Fruit fly (Drosophila melanogaster): Measurements from ENCODE around the gene CG7656.

The CG7656 gene

dm6 chr3L:15619626-15620247 lies 31.8 kb upstream of the CG7656 start, which contains the start of gene Phs:
Gene Phs (plus strand): TSS chr3L:15619901.
- no peak for TF ChIP-seq usp (GFP tag; optimal IDR thresholded peaks at IDR 0.05)
- peak; percentile 84 for TF ChIP-seq Dll (optimal IDR thresholded peaks at IDR 0.05)
- no peak for TF ChIP-seq pan (optimal IDR thresholded peaks at IDR 0.05)
- no peak for TF ChIP-seq psq (optimal IDR thresholded peaks at IDR 0.05)
- TF ChIP-seq CG8478 (optimal IDR thresholded peaks at IDR 0.05): no peak
- no peak for TF ChIP-seq EcR (GFP tag; optimal IDR thresholded peaks at IDR 0.05)

dm6 chr3L:15616900-15617299 lies 28.9 kb upstream of the CG7656 start:
- TF ChIP-seq Dll (optimal IDR thresholded peaks at IDR 0.05) (no peak), pan (optimal IDR thresholded peaks at IDR 0.05) (no peak), CG8478 (optimal IDR thresholded peaks at IDR 0.05) (no peak), EcR (GFP tag; optimal IDR thresholded peaks at IDR 0.05) (no peak), usp (GFP tag; optimal IDR thresholded peaks at IDR 0.05) (no peak), psq (optimal IDR thresholded peaks at IDR 0.05) (no peak)

dm6 chr3L:15616490-15616889 lies 28.5 kb upstream of the CG7656 start:
- TF ChIP-seq CG8478 (optimal IDR thresholded peaks at IDR 0.05) (no peak), usp (GFP tag; optimal IDR thresholded peaks at IDR 0.05) (no peak), Dll (optimal IDR thresholded peaks at IDR 0.05) (no peak), pan (optimal IDR thresholded peaks at IDR 0.05) (no peak), EcR (GFP tag; optimal IDR thresholded peaks at IDR 0.05) (no peak), psq (optimal IDR thresholded peaks at IDR 0.05) (no peak)

dm6 chr3L:15612728-15613127 lies 24.8 kb upstream of the CG7656 start, which contains the start of gene CG13449:
Gene CG13449 (minus strand): TSS chr3L:15612828.
- TF ChIP-seq psq (optimal IDR thresholded peaks at IDR 0.05): no peak
- TF ChIP-seq usp (GFP tag; optimal IDR thresholded peaks at IDR 0.05): no peak
- no peak for TF ChIP-seq CG8478 (optimal IDR thresholded peaks at IDR 0.05)
- no peak for TF ChIP-seq EcR (GFP tag; optimal IDR thresholded peaks at IDR 0.05)
- TF ChIP-seq Dll (optimal IDR thresholded peaks at IDR 0.05): no peak
- no peak for TF ChIP-seq pan (optimal IDR thresholded peaks at IDR 0.05)

- no peak for TF ChIP-seq psq (optimal IDR thresholded peaks at IDR 0.05)
- TF ChIP-seq usp (GFP tag; optimal IDR thresholded peaks at IDR 0.05): no peak
- no peak for TF ChIP-seq Dll (optimal IDR thresholded peaks at IDR 0.05)
- TF ChIP-seq pan (optimal IDR thresholded peaks at IDR 0.05): no peak
- TF ChIP-seq EcR (GFP tag; optimal IDR thresholded peaks at IDR 0.05): no peak
- no peak for TF ChIP-seq CG8478 (optimal IDR thresholded peaks at IDR 0.05)
Measured at dm6 chr3L:15610109-15610508, 22.1 kb upstream of the CG7656 start, which contains the start of gene CG7650. Gene CG7650 (minus strand): TSS chr3L:15610386.

dm6 chr3L:15604979-15605378 lies 17.0 kb upstream of the CG7656 start:
- TF ChIP-seq Dll (optimal IDR thresholded peaks at IDR 0.05): no peak
- TF ChIP-seq CG8478 (optimal IDR thresholded peaks at IDR 0.05): no peak
- TF ChIP-seq pan (optimal IDR thresholded peaks at IDR 0.05): no peak
- TF ChIP-seq usp (GFP tag; optimal IDR thresholded peaks at IDR 0.05): no peak
- no peak for TF ChIP-seq EcR (GFP tag; optimal IDR thresholded peaks at IDR 0.05)
- no peak for TF ChIP-seq psq (optimal IDR thresholded peaks at IDR 0.05)

- TF ChIP-seq EcR (GFP tag; optimal IDR thresholded peaks at IDR 0.05): no peak
- TF ChIP-seq usp (GFP tag; optimal IDR thresholded peaks at IDR 0.05): no peak
- TF ChIP-seq pan (optimal IDR thresholded peaks at IDR 0.05): no peak
- no peak for TF ChIP-seq Dll (optimal IDR thresholded peaks at IDR 0.05)
- no peak for TF ChIP-seq psq (optimal IDR thresholded peaks at IDR 0.05)
- no peak for TF ChIP-seq CG8478 (optimal IDR thresholded peaks at IDR 0.05)
Measured at dm6 chr3L:15600051-15600450, 12.1 kb upstream of the CG7656 start.

- TF ChIP-seq CG8478 (optimal IDR thresholded peaks at IDR 0.05): no peak
- no peak for TF ChIP-seq pan (optimal IDR thresholded peaks at IDR 0.05)
- no peak for TF ChIP-seq Dll (optimal IDR thresholded peaks at IDR 0.05)
- no peak for TF ChIP-seq psq (optimal IDR thresholded peaks at IDR 0.05)
- TF ChIP-seq usp (GFP tag; optimal IDR thresholded peaks at IDR 0.05): no peak
- no peak for TF ChIP-seq EcR (GFP tag; optimal IDR thresholded peaks at IDR 0.05)
Measured at dm6 chr3L:15599190-15599589, 11.2 kb upstream of the CG7656 start.

- TF ChIP-seq pan (optimal IDR thresholded peaks at IDR 0.05) (no peak), usp (GFP tag; optimal IDR thresholded peaks at IDR 0.05) (no peak), Dll (optimal IDR thresholded peaks at IDR 0.05) (no peak), psq (optimal IDR thresholded peaks at IDR 0.05) (no peak), EcR (GFP tag; optimal IDR thresholded peaks at IDR 0.05) (no peak), CG8478 (optimal IDR thresholded peaks at IDR 0.05) (no peak)
Measured at dm6 chr3L:15597945-15598344, 10.0 kb upstream of the CG7656 start.

- no peak for TF ChIP-seq psq (optimal IDR thresholded peaks at IDR 0.05)
- no peak for TF ChIP-seq Dll (optimal IDR thresholded peaks at IDR 0.05)
- no peak for TF ChIP-seq usp (GFP tag; optimal IDR thresholded peaks at IDR 0.05)
- no peak for TF ChIP-seq CG8478 (optimal IDR thresholded peaks at IDR 0.05)
- no peak for TF ChIP-seq pan (optimal IDR thresholded peaks at IDR 0.05)
- no peak for TF ChIP-seq EcR (GFP tag; optimal IDR thresholded peaks at IDR 0.05)
Measured at dm6 chr3L:15597037-15597785, 9.2 kb upstream of the CG7656 start.

dm6 chr3L:15595980-15596379 lies 8.0 kb upstream of the CG7656 start:
- TF ChIP-seq usp (GFP tag; optimal IDR thresholded peaks at IDR 0.05) (no peak), pan (optimal IDR thresholded peaks at IDR 0.05) (no peak), psq (optimal IDR thresholded peaks at IDR 0.05) (no peak), CG8478 (optimal IDR thresholded peaks at IDR 0.05) (no peak)

dm6 chr3L:15595175-15595724 lies 7.3 kb upstream of the CG7656 start:
- TF ChIP-seq Dll (optimal IDR thresholded peaks at IDR 0.05) (no peak), CG8478 (optimal IDR thresholded peaks at IDR 0.05) (no peak), usp (GFP tag; optimal IDR thresholded peaks at IDR 0.05) (no peak), pan (optimal IDR thresholded peaks at IDR 0.05) (no peak), EcR (GFP tag; optimal IDR thresholded peaks at IDR 0.05) (no peak), psq (optimal IDR thresholded peaks at IDR 0.05) (no peak)

All from whole organism.